Fruit fly (Drosophila melanogaster) whole organism, embryonic: ENCODE data around the gene Mrm2.

ENCODE experiments used
- Atf6 ChIP-seq: fragments of 200-800 bp; sonication (Bioruptor generic); IDR thresholded peaks from 2 replicates; pipeline ENCODE4 v1.3.6; 2022; ENCODE audit warnings: missing biosample characterization, missing genetic modification characterization
- CG11398 ChIP-seq: fragments of 200-800 bp; sonication (Bioruptor generic); optimal IDR thresholded peaks from 2 replicates; lab custom pipeline; 2016; ENCODE audit warnings: missing biosample characterization, missing genetic modification characterization
- CG11695 ChIP-seq: fragments of 200-800 bp; sonication (Bioruptor generic); IDR thresholded peaks from 3 replicates; pipeline ENCODE4 v1.3.6; 2022; ENCODE audit warnings: missing biosample characterization, missing genetic modification characterization
- CG12219 ChIP-seq: fragments of 200-800 bp; sonication (Bioruptor generic); optimal IDR thresholded peaks from 3 replicates; lab custom pipeline; 2018; ENCODE audit warnings: missing biosample characterization, mild to moderate bottlenecking, missing genetic modification characterization
- CG1233 ChIP-seq: fragments of 200-800 bp; sonication (Bioruptor generic); optimal IDR thresholded peaks from 4 replicates; lab custom pipeline; 2018; ENCODE audit warnings: missing biosample characterization, mild to moderate bottlenecking, missing genetic modification characterization
- CG14441 ChIP-seq: fragments of 200-800 bp; sonication (Bioruptor generic); IDR thresholded peaks from 2 replicates; pipeline ENCODE4 v1.3.6; 2022; ENCODE audit warnings: missing biosample characterization, missing genetic modification characterization
- CG15479 ChIP-seq: fragments of 200-800 bp; sonication (Bioruptor generic); optimal IDR thresholded peaks from 3 replicates; lab custom pipeline; 2019; ENCODE audit warnings: missing biosample characterization, mild to moderate bottlenecking, missing genetic modification characterization, moderate library complexity
- CG16815 ChIP-seq: fragments of 200-800 bp; sonication (Bioruptor generic); optimal IDR thresholded peaks from 3 replicates; lab custom pipeline; 2017; ENCODE audit warnings: missing biosample characterization, mild to moderate bottlenecking, missing genetic modification characterization
- CG1832 ChIP-seq: fragments of 200-800 bp; sonication (Bioruptor generic); optimal IDR thresholded peaks from 2 replicates; lab custom pipeline; 2017; ENCODE audit warnings: missing biosample characterization, mild to moderate bottlenecking, missing genetic modification characterization, inconsistent platforms
- CG2712 ChIP-seq: fragments of 200-800 bp; optimal IDR thresholded peaks from 3 replicates; lab custom pipeline; 2019; ENCODE audit warnings: missing biosample characterization, mild to moderate bottlenecking, missing genetic modification characterization, moderate library complexity
- CG30403 ChIP-seq: fragments of 200-800 bp; sonication (Bioruptor generic); optimal IDR thresholded peaks from 3 replicates; lab custom pipeline; 2016; ENCODE audit warnings: missing biosample characterization, missing genetic modification characterization
- CG32532 ChIP-seq: fragments of 200-800 bp; sonication (Bioruptor generic); IDR thresholded peaks from 2 replicates; pipeline ENCODE4 v1.3.6; 2022; ENCODE audit warnings: missing biosample characterization, missing genetic modification characterization
- CG4854 ChIP-seq: fragments of 200-800 bp; sonication (Bioruptor generic); optimal IDR thresholded peaks from 2 replicates; lab custom pipeline; 2016; ENCODE audit warnings: missing biosample characterization, missing genetic modification characterization, inconsistent platforms
- CG6175 ChIP-seq: fragments of 200-800 bp; sonication (Bioruptor generic); IDR thresholded peaks from 3 replicates; pipeline ENCODE4 v1.3.6; 2022; ENCODE audit warnings: missing biosample characterization, missing genetic modification characterization
- CG6683 ChIP-seq: fragments of 200-800 bp; sonication (Bioruptor generic); optimal IDR thresholded peaks from 2 replicates; lab custom pipeline; 2017; ENCODE audit warnings: missing biosample characterization, mild to moderate bottlenecking, missing genetic modification characterization, missing genetic modification reagents
- CG7372 ChIP-seq: fragments of 200-800 bp; sonication (Bioruptor generic); IDR thresholded peaks from 2 replicates; pipeline ENCODE4 v1.3.6; 2022; ENCODE audit warnings: missing biosample characterization, missing genetic modification characterization
- CG7556 ChIP-seq: fragments of 200-800 bp; sonication (Bioruptor generic); optimal IDR thresholded peaks from 2 replicates; lab custom pipeline; 2017; ENCODE audit warnings: missing biosample characterization, mild to moderate bottlenecking, missing genetic modification characterization
- CG8944 ChIP-seq: fragments of 200-800 bp; sonication (Bioruptor generic); optimal IDR thresholded peaks from 3 replicates; lab custom pipeline; 2016; ENCODE audit warnings: missing biosample characterization, missing genetic modification characterization
- Camta ChIP-seq: fragments of 200-800 bp; sonication (Bioruptor generic); optimal IDR thresholded peaks from 2 replicates; lab custom pipeline; 2016; ENCODE audit warnings: missing biosample characterization, missing genetic modification characterization
- Dad ChIP-seq: fragments of 200-800 bp; sonication (Bioruptor generic); optimal IDR thresholded peaks from 3 replicates; lab custom pipeline; 2016; ENCODE audit warnings: missing biosample characterization, missing genetic modification characterization
- Dek ChIP-seq: fragments of 200-800 bp; sonication (Bioruptor generic); optimal IDR thresholded peaks from 3 replicates; lab custom pipeline; 2019; ENCODE audit warnings: missing biosample characterization, mild to moderate bottlenecking, missing genetic modification characterization, moderate library complexity
- Doc3 ChIP-seq: fragments of 200-800 bp; sonication (Bioruptor generic); IDR thresholded peaks from 3 replicates; pipeline ENCODE4 v1.3.6; 2022; ENCODE audit warnings: missing biosample characterization, missing genetic modification characterization; ENCODE audit not compliant: partially characterized antibody
- Dp ChIP-seq: fragments of 200-800 bp; sonication (Bioruptor generic); optimal IDR thresholded peaks from 2 replicates; lab custom pipeline; 2018; ENCODE audit warnings: missing biosample characterization, mild to moderate bottlenecking, missing genetic modification characterization, moderate library complexity
- HLH4C ChIP-seq: fragments of 200-800 bp; sonication (Bioruptor generic); IDR thresholded peaks from 3 replicates; pipeline ENCODE4 v1.3.6; 2022; ENCODE audit warnings: missing biosample characterization, missing genetic modification characterization; ENCODE audit not compliant: partially characterized antibody
- Hand ChIP-seq: fragments of 200-800 bp; sonication (Bioruptor generic); optimal IDR thresholded peaks from 2 replicates; lab custom pipeline; 2017; ENCODE audit warnings: mild to moderate bottlenecking, missing biosample characterization, missing genetic modification reagents, missing genetic modification characterization
- HmgD ChIP-seq: fragments of 200-800 bp; sonication (Bioruptor generic); optimal IDR thresholded peaks from 3 replicates; lab custom pipeline; 2016; ENCODE audit warnings: missing biosample characterization, missing genetic modification characterization
- Hmr ChIP-seq: fragments of 200-800 bp; sonication (Bioruptor generic); optimal IDR thresholded peaks from 3 replicates; lab custom pipeline; 2017; ENCODE audit warnings: mild to moderate bottlenecking, missing biosample characterization, missing genetic modification reagents, missing genetic modification characterization
- Lpt ChIP-seq: fragments of >200 bp; optimal IDR thresholded peaks from 2 replicates; lab custom pipeline; 2018; ENCODE audit warnings: missing biosample characterization, missing genetic modification characterization
- Max ChIP-seq: fragments of 200-800 bp; sonication (Bioruptor generic); optimal IDR thresholded peaks from 2 replicates; lab custom pipeline; 2016; ENCODE audit warnings: missing biosample characterization, mild to moderate bottlenecking, missing genetic modification characterization
- NC2α ChIP-seq: fragments of 200-800 bp; sonication (Bioruptor generic); optimal IDR thresholded peaks from 2 replicates; lab custom pipeline; 2016; ENCODE audit warnings: missing biosample characterization, missing genetic modification characterization
- NfI ChIP-seq: fragments of 200-800 bp; sonication (Bioruptor generic); optimal IDR thresholded peaks from 3 replicates; lab custom pipeline; 2018; ENCODE audit warnings: missing biosample characterization, mild to moderate bottlenecking, missing genetic modification characterization, moderate library complexity
- Oli ChIP-seq: fragments of 200-800 bp; sonication (Bioruptor generic); optimal IDR thresholded peaks from 2 replicates; lab custom pipeline; 2018; ENCODE audit warnings: missing biosample characterization, mild to moderate bottlenecking, missing genetic modification characterization, moderate library complexity
- Rfx ChIP-seq: fragments of 200-800 bp; sonication (Bioruptor generic); IDR thresholded peaks from 2 replicates; pipeline ENCODE4 v1.3.6; 2022; ENCODE audit warnings: missing biosample characterization, missing genetic modification characterization
- Sry-δ ChIP-seq: fragments of 200-800 bp; sonication (Bioruptor generic); optimal IDR thresholded peaks from 2 replicates; lab custom pipeline; 2016; ENCODE audit warnings: missing biosample characterization, missing genetic modification characterization
- Taf1 ChIP-seq: fragments of 200-800 bp; sonication (Bioruptor generic); IDR thresholded peaks from 2 replicates; pipeline ENCODE4 v1.3.6; 2022; ENCODE audit warnings: missing biosample characterization, missing genetic modification characterization
- Xbp1 ChIP-seq: fragments of 200-800 bp; sonication (Bioruptor generic); optimal IDR thresholded peaks from 3 replicates; lab custom pipeline; 2016; ENCODE audit warnings: missing biosample characterization, mild to moderate bottlenecking, missing genetic modification characterization
- ac ChIP-seq: fragments of 200-800 bp; sonication (Bioruptor generic); optimal IDR thresholded peaks from 3 replicates; lab custom pipeline; 2017; ENCODE audit warnings: missing biosample characterization, mild to moderate bottlenecking, missing genetic modification characterization
- crol ChIP-seq: fragments of 200-800 bp; sonication (Bioruptor generic); IDR thresholded peaks from 2 replicates; pipeline ENCODE4 v1.3.6; 2022; ENCODE audit warnings: missing biosample characterization, missing genetic modification characterization
- dmrt11E ChIP-seq: fragments of 200-800 bp; sonication (Bioruptor generic); optimal IDR thresholded peaks from 3 replicates; lab custom pipeline; 2018; ENCODE audit warnings: missing biosample characterization, mild to moderate bottlenecking, missing genetic modification characterization, moderate library complexity
- dmrt99B ChIP-seq: fragments of 200-800 bp; sonication (Bioruptor generic); optimal IDR thresholded peaks from 2 replicates; lab custom pipeline; 2018; ENCODE audit warnings: missing biosample characterization, mild to moderate bottlenecking, missing genetic modification characterization, moderate library complexity
- fu2 ChIP-seq: fragments of 200-800 bp; sonication (Bioruptor generic); optimal IDR thresholded peaks from 2 replicates; lab custom pipeline; 2016; ENCODE audit warnings: missing biosample characterization, missing genetic modification characterization
- ind ChIP-seq: fragments of 200-800 bp; sonication (Bioruptor generic); optimal IDR thresholded peaks from 3 replicates; lab custom pipeline; 2016; ENCODE audit warnings: missing biosample characterization, missing genetic modification characterization
- inv ChIP-seq: fragments of 200-800 bp; sonication (Bioruptor generic); IDR thresholded peaks from 2 replicates; pipeline ENCODE4 v1.3.6; 2022; ENCODE audit warnings: missing biosample characterization, missing genetic modification characterization; ENCODE audit not compliant: partially characterized antibody
- ken ChIP-seq: fragments of 200-800 bp; sonication (Bioruptor generic); IDR thresholded peaks from 3 replicates; pipeline ENCODE4 v1.3.6; 2022; ENCODE audit warnings: missing biosample characterization, missing genetic modification characterization
- klu ChIP-seq: fragments of 200-800 bp; sonication (Bioruptor generic); IDR thresholded peaks from 2 replicates; pipeline ENCODE4 v1.3.6; 2022; ENCODE audit warnings: missing biosample characterization, missing genetic modification characterization
- mld ChIP-seq: fragments of 200-800 bp; sonication (Bioruptor generic); IDR thresholded peaks from 3 replicates; pipeline ENCODE4 v1.3.6; 2022; ENCODE audit warnings: missing biosample characterization, missing genetic modification characterization; ENCODE audit not compliant: partially characterized antibody
- org-1 ChIP-seq: fragments of 200-800 bp; sonication (Bioruptor generic); optimal IDR thresholded peaks from 2 replicates; lab custom pipeline; 2017; ENCODE audit warnings: missing biosample characterization, missing genetic modification characterization
- prd ChIP-seq, 3 experiments: fragments of >200 bp in 2 of 3; fragments of 200-800 bp in 1 of 3; sonication (Bioruptor generic) in 1 of 3; optimal IDR thresholded peaks in 2 of 3; IDR thresholded peaks in 1 of 3; 2 replicates in 2 of 3; 3 replicates in 1 of 3; pipeline versions ENCODE4 v1.3.6 to Lab custom; 2017 to 2022; ENCODE audit warnings: missing biosample characterization in 1 of 3, missing genetic modification characterization in 1 of 3
- slbo ChIP-seq: fragments of 200-800 bp; sonication (Bioruptor generic); IDR thresholded peaks from 2 replicates; pipeline ENCODE4 v1.3.6; 2022; ENCODE audit warnings: missing biosample characterization, missing genetic modification characterization

The Mrm2 gene

dm6 chr3R:19880431-19880939 is 19.1 kb downstream of the Mrm2 start (continued):
- peak; percentile 12 for TF ChIP-seq CG6683
- TF ChIP-seq HLH4C, result no peak
- peak; percentile 35 for TF ChIP-seq fu2 (GFP tag; lab: Kevin White, UChicago)
- TF ChIP-seq Dad (GFP tag; lab: Kevin White, UChicago), result peak; percentile 26
- no peak for TF ChIP-seq Max
- peak; percentile 58 for TF ChIP-seq Rfx (GFP tag; lab: Robert Waterston, UW)
- peak; percentile 11 for TF ChIP-seq org-1 (GFP tag; lab: Kevin White, UChicago)
- TF ChIP-seq Doc3 (GFP tag; lab: Robert Waterston, UW), result no peak
- TF ChIP-seq CG32532, result peak; percentile 52; the same call in 1 of the 2 replicates
- TF ChIP-seq CG2712, result peak; percentile 60
- peak; percentile 60 for TF ChIP-seq Oli (tag; lab: Kevin White, UChicago)
- TF ChIP-seq Hand (GFP tag; lab: Kevin White, UChicago), result peak; percentile 73
- TF ChIP-seq CG7556 (GFP tag; lab: Kevin White, UChicago), result peak; percentile 49
- peak; percentile 61 for TF ChIP-seq Hmr (GFP tag; lab: Kevin White, UChicago)
- no peak for TF ChIP-seq NC2α
- TF ChIP-seq mld (GFP tag; lab: Robert Waterston, UW), result no peak
- TF ChIP-seq NfI, result peak; percentile 72
- peak; percentile 31; the same call in 1 of the 2 replicates for TF ChIP-seq CG14441 (GFP tag; lab: Robert Waterston, UW)
- TF ChIP-seq ken (GFP tag; lab: Robert Waterston, UW), result no peak
- TF ChIP-seq crol (GFP tag; lab: Robert Waterston, UW), result no peak
- TF ChIP-seq ind, result peak; percentile 41
- TF ChIP-seq klu (GFP tag; lab: Robert Waterston, UW), result peak; percentile 22; the same call in 1 of the 2 replicates
- TF ChIP-seq CG12219, result peak; percentile 24
- no peak for TF ChIP-seq CG6175 (GFP tag; lab: Robert Waterston, UW)
- TF ChIP-seq Camta (GFP tag; lab: Kevin White, UChicago), result peak; percentile 37
- TF ChIP-seq Dek (tag; lab: Kevin White, UChicago), result peak; percentile 27
- peak; percentile 55; the same call in 1 of the 2 replicates for TF ChIP-seq CG7372
- peak; percentile 10 for TF ChIP-seq CG16815 (GFP tag; lab: Kevin White, UChicago)
- peak; percentile 74 for TF ChIP-seq dmrt99B (tag; lab: Kevin White, UChicago)
- peak; percentile 55 for TF ChIP-seq CG30403 (GFP tag; lab: Kevin White, UChicago)
- peak; percentile 8 for TF ChIP-seq CG8944
- no peak for TF ChIP-seq Sry-δ (GFP tag; lab: Kevin White, UChicago)
- TF ChIP-seq Dp (GFP tag; lab: Kevin White, UChicago), result no peak
- TF ChIP-seq Lpt (GFP tag; lab: Kevin White, UChicago), result no peak
- peak; percentile 44 for TF ChIP-seq Xbp1 (GFP tag; lab: Kevin White, UChicago)
- no peak for TF ChIP-seq CG15479
- TF ChIP-seq CG11398, result no peak
- TF ChIP-seq ac, result no peak
- no peak for TF ChIP-seq dmrt11E (tag; lab: Kevin White, UChicago)
- peak; percentile 52; the same call in 1 of the 3 replicates for TF ChIP-seq CG11695 (GFP tag; lab: Robert Waterston, UW)
- TF ChIP-seq Taf1 (GFP tag; lab: Robert Waterston, UW), result no peak
- peak; percentile 38; the same call in 1 of the 2 replicates for TF ChIP-seq slbo (GFP tag; lab: Robert Waterston, UW)
- no peak for TF ChIP-seq HmgD (GFP tag; lab: Kevin White, UChicago)
- TF ChIP-seq CG4854 (GFP tag; lab: Kevin White, UChicago), result peak; percentile 22
- TF ChIP-seq CG1233 (GFP tag; lab: Kevin White, UChicago), result peak; percentile 48
- no peak for TF ChIP-seq CG1832
- no peak for TF ChIP-seq inv (GFP tag; lab: Robert Waterston, UW)
- TF ChIP-seq prd (optimal IDR thresholded peaks at IDR 0.05; lab: Kevin White, UChicago), result no peak
- peak; percentile 20; the same call in 1 of the 3 replicates for TF ChIP-seq prd (GFP tag; IDR thresholded peaks at IDR 0.05; lab: Robert Waterston, UW)
- TF ChIP-seq Atf6, result peak; percentile 66; the same call in 1 of the 2 replicates
